Worm (Caenorhabditis elegans): Measurements from ENCODE around the gene lec-2.

Gene lec-2

DNA sequence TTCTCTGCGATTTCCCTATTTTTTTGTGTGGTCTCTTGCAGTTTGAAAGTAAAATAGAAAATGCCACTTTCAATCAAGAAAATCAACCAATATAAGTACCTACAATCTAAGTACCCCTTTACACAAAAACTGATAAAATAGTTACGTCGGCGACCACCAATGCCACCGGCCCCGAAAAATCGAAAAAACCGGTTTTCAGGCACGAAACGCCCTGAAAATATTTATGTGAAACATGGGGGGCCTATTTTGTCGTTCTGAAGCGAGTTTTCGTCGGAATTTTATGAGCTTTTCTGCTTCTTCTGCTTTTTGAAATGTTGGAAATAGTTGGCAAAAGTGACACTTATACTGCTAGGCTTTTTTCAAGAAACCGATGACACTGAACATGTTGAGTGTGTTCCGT lies 27.4 kb downstream of the lec-2 start:
- TF ChIP-seq F57A8.1 (GFP tag; optimal IDR thresholded peaks at IDR 0.05) = no peak
- no peak for TF ChIP-seq ceh-100 (GFP tag; IDR thresholded peaks at IDR 0.05)
- no peak for TF ChIP-seq dox-1 (GFP tag; IDR thresholded peaks at IDR 0.05)
- no peak for TF ChIP-seq Y95B8A.8 (GFP tag; IDR thresholded peaks at IDR 0.05)
- no peak for TF ChIP-seq nfyb-1 (GFP tag; IDR thresholded peaks at IDR 0.05)
- TF ChIP-seq aptf-2 (GFP tag; conservative IDR thresholded peaks at IDR 0.05) = no peak
- TF ChIP-seq dpff-1 (tag; optimal IDR thresholded peaks at IDR 0.05) = no peak
- TF ChIP-seq ztf-6 (GFP tag; IDR thresholded peaks at IDR 0.05) = no peak
- TF ChIP-seq ccch-3 (GFP tag; optimal IDR thresholded peaks at IDR 0.05) = no peak

DNA sequence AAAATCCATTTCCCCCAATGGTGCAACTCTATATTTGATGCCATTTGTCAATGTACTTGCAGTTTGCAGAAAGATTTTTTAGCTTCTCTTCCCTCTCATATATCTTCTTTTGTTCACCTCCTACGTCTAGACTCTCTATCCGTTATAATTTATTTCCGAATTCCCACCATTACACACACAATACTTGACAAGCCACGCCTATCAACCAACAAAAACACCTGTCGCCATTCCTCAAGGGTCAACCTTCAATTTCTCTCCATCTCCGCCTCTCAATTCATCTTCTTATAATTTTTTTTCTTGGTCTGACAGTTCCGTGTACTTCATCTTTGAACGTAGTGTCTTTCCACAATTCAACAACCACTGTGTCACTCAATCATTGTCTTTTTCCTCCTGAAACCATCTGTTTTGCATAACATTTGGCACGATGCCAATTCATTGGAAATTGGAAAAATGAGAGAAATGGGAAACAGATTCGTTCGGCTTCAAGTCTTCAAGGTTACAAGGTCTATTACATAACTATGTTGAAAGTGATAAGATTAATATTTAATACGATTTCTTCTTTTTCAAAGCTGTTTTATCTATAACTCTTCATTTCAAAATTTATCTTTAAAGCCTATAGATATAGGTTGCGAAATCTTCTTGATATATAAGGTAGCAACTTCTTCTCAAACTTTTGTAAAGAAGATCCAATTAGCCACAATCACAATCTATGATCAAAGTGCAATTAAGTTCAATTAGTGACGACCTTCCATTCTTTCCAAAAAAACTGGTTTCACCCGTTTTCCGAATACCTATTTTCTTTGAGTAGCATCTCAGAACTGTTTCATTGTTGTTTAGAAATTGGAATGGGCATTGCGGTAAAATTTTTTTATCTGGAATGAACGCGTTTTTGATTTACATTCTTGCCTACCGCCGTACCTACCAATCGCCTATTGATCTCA lies 29.1 kb downstream of the lec-2 start:
- TF ChIP-seq Y56A3A.18 (GFP tag; IDR thresholded peaks at IDR 0.05) (no peak), madf-3 (GFP tag; IDR thresholded peaks at IDR 0.05) (0 out of 2 replicates have a peak, but pooled peaks have one; percentile 30), xnd-1 (tag; optimal IDR thresholded peaks at IDR 0.05) (no peak), rpc-1 (optimal IDR thresholded peaks at IDR 0.05) (no peak), rpc-1 (tag; optimal IDR thresholded peaks at IDR 0.05) (no peak), tlf-1 (GFP tag; optimal IDR thresholded peaks at IDR 0.05) (no peak)

DNA sequence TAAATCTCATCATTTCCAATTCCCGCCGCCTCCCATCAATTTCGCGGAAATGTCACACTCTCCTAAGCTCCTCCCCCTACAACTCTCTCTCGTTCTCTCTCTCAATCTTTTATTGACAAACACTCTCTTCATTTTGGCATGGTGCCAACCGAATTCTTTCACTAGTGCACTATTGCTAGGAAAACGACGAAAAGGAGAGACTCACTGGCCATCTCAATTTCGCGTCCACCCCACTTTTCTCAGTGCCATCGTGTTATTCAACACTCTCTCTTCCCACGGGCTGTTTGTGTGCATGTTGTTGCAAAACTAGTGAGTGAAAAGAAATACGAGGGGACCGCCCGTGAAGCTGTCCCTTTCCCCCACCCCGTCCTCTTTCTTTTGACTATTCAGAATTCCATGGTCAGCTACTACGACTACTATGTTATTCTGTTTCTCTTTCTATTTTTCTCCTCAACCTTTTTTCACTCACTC lies 31.1 kb downstream of the lec-2 start:
- no peak for TF ChIP-seq bed-1 (GFP tag; IDR thresholded peaks at IDR 0.05)
- no peak for TF ChIP-seq madf-8 (GFP tag; conservative IDR thresholded peaks at IDR 0.05)
- TF ChIP-seq ceh-27 (GFP tag; optimal IDR thresholded peaks at IDR 0.05) = peak; percentile 12
- no peak for TF ChIP-seq lag-1 (GFP tag; IDR thresholded peaks at IDR 0.05)
- no peak for TF ChIP-seq akir-1 (GFP tag; optimal IDR thresholded peaks at IDR 0.05)
- no peak for TF ChIP-seq lin-40 (tag; optimal IDR thresholded peaks at IDR 0.05)

DNA sequence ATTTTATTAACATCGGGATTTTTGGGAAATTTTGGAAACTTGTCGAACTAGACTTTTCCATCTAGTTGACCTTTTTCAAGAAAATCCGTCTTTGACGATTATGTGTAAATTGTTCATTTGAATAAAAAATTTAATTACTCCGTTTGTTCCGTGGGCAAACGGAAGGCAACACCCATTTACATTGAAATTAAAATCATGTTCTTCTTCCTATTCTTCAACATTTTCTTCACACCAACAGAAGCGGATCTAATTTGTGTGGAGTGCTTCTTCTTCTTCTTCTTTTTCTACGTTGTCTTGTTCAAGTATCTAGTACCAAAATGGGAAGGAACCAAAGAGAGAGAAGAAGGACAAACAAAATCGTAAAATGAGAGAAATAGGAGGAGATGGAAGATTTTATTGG lies 33.5 kb downstream of the lec-2 start:
- no peak for TF ChIP-seq Y95B8A.8 (GFP tag; IDR thresholded peaks at IDR 0.05)
- TF ChIP-seq ceh-79 (tag; optimal IDR thresholded peaks at IDR 0.05) = no peak
- no peak for TF ChIP-seq sptf-2 (GFP tag; optimal IDR thresholded peaks at IDR 0.05)

DNA sequence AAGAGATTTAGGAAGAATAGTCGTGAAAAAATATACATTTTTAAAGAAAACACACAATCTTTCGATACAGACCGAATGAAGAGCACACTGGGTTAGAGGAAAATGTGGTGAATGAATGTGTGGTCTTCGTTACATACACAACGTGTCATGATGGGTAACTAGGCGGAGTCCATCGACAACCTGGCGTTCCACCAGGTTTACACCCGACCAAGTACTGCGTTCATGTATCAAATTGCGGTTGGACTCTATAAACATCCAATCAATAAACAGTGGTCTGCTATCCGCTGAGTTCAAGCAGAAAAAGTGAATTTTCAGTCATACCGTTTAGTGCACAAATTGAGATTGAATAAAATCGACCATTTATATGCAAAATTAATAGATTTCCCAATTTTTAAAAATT lies 34.2 kb downstream of the lec-2 start, which contains the start of gene sdz-38:
Gene sdz-38 (minus strand): TSS at position 101 of the 400 bp plus-strand sequence.
- TF ChIP-seq lin-54 (GFP tag; optimal IDR thresholded peaks at IDR 0.05) = no peak
- TF ChIP-seq madf-3 (GFP tag; IDR thresholded peaks at IDR 0.05) = 0 out of 2 replicates have a peak, but pooled peaks have one; percentile 10

DNA sequence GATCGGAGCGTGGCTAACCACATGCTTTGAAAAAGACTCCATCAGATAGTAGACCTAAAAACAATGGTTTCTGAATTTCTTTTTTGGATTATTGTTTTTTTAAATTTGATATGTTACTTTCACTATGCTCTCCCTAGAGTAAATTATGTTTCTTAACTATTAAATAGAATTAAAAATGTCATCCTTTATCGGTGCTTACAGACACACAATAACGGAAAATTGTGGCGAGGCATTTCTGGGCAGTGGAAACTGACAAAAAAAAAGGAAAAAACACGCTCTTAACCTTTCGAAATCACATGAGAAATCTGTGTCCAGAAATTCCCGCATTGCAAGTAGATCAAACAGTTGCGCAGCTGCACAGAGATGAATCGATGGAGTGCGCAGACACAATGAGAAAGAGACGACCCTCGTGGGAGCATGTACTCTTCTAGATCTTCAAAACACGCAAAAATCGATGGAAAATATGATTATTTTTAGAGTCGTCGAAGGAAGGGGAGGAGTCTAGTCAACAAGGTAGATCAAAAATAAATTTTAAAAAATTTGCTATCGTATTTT lies 35.8 kb downstream of the lec-2 start, which contains the start of gene ZK892.6:
Gene ZK892.6 (minus strand): TSS at position 51 of the 555 bp plus-strand sequence.
- TF ChIP-seq tbp1 (GFP tag; optimal IDR thresholded peaks at IDR 0.05) = no peak
- peak; percentile 80 for TF ChIP-seq efl-1 (GFP tag; optimal IDR thresholded peaks at IDR 0.05)
- no peak for TF ChIP-seq hlh-26 (GFP tag; conservative IDR thresholded peaks at IDR 0.05)
- peak; percentile 70 for TF ChIP-seq madf-6 (GFP tag; IDR thresholded peaks at IDR 0.05)

Measured in whole organism, young adult.